Fruit fly (Drosophila melanogaster): ENCODE measurements around the gene CG17162.

CG17162 gene

DNA sequence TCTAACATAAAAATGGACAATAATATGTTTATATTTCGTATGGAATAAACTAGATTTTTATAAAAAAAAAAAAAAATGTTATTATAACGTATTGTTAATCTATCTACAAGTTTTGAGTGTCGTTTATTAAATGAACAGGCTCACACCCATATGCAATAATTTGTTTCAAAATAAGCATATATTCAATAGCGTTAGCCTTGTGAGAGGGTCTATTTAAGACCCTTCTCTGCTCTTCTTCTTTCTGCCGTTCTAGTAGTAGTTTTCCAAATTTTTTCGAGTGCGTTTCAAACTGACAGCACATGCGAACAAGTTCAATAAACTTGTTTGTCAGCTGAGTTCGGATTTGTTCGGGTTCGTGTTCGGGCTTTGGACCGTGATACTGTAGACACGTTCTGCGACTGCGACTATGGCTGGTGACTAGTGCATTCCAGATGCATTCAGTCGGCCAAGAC is 25.3 kb downstream of the CG17162 start (continued):
- TF ChIP-seq ss (GFP tag; optimal IDR thresholded peaks at IDR 0.05) (peak in 1 of 2 experiments; percentile 12), CG4318 (GFP tag; optimal IDR thresholded peaks at IDR 0.05) (peak; percentile 72), Sox15 (GFP tag; optimal IDR thresholded peaks at IDR 0.05) (peak; percentile 20), Lpt (GFP tag; optimal IDR thresholded peaks at IDR 0.05) (peak; percentile 43), fd59A (GFP tag; optimal IDR thresholded peaks at IDR 0.05) (no peak), dac (GFP tag; optimal IDR thresholded peaks at IDR 0.05) (peak; percentile 36), CG1621 (tag; optimal IDR thresholded peaks at IDR 0.05) (no peak), CG32006 (GFP tag; optimal IDR thresholded peaks at IDR 0.05) (peak; percentile 81), Hr39 (GFP tag; optimal IDR thresholded peaks at IDR 0.05) (peak; percentile 31), esn (GFP tag; optimal IDR thresholded peaks at IDR 0.05) (peak; percentile 56), cyc (GFP tag; optimal IDR thresholded peaks at IDR 0.05) (peak; percentile 48), CG15336 (GFP tag; IDR thresholded peaks at IDR 0.05) (peak; percentile 52; the same call in 1 of the 2 replicates)

DNA sequence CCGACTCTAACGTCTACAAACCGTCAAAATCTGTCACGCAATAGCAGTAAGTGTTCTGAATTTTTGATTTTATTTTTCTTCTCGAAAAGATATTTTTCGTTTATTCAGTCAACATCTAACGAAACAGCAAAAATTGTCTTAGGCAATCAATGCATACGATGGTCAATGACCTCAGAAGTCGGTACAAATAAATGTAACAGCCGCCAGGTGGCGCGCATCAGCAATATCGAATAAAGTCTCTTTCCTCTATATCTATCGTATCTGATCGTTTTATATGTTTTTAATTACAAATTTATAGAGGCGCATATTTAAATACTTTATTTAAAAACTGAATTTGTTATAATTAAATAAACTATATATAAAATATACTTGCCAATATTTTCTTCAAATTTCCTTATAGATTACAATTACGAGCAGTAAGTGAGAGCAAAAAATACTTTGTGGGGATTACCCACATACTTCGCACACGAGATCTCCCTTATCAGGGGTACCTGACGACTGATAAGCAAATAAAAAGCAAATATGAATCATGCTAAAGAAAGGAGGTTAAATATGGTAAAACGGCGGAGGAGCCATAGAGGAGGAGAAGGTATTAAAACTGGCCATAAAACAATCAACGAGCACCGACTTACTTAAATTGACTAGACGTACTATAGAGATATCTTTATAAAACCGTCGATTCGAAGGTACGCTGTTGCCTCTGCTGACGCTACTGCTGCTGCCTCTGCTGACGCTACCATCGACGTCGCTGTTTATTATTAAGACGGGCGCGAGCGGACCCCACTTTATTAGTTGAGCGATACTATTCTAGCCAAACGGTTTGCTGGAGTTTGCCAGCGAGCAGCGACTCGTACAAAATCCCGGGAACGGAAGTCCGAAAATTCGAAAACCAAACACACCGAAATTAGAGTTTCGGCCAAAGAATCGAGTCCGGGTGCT is 28.7 kb downstream of the CG17162 start, which contains the start of gene CG17167:
CG17167 (plus strand) TSS at position 781 of the 939 bp plus-strand sequence.
- TF ChIP-seq svp (GFP tag): peak; percentile 53
- no peak for TF ChIP-seq CG10631 (GFP tag; optimal IDR thresholded peaks at IDR 0.05)

DNA sequence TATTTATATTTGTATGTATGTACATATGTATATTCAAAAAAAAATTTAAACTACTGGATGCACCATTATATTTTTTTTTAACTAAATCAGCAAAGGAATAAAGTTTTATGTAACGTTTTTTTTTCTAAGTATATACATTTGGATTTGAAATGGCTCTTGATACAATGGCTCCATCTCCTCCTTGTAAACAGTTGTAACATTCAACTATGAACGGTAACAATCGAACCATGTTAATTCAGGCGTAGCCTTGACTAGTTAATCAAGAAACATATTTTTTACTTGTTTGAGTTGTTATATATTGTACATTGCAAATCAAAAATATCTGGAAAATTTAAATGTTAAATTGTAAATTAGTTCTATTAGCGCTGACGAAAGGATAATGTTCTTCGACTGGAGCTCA is 60.8 kb downstream of the CG17162 start, which contains the start of gene CG12061:
CG12061 (plus strand) TSS at position 301 of the 400 bp plus-strand sequence.
- TF ChIP-seq ss (GFP tag; optimal IDR thresholded peaks at IDR 0.05) (no peak), acj6 (GFP tag; optimal IDR thresholded peaks at IDR 0.05) (no peak), Ets96B (tag; optimal IDR thresholded peaks at IDR 0.05) (no peak), salr (GFP tag; optimal IDR thresholded peaks at IDR 0.05) (no peak), Gug (GFP tag; IDR thresholded peaks at IDR 0.05) (no peak), CG11902 (GFP tag; optimal IDR thresholded peaks at IDR 0.05) (no peak), CG6854 (GFP tag; optimal IDR thresholded peaks at IDR 0.05) (no peak), dac (GFP tag; optimal IDR thresholded peaks at IDR 0.05) (no peak), CG8119 (GFP tag; IDR thresholded peaks at IDR 0.05) (no peak), Met (GFP tag; optimal IDR thresholded peaks at IDR 0.05) (no peak), Ets21C (GFP tag; optimal IDR thresholded peaks at IDR 0.05) (no peak)
